Worm (Caenorhabditis elegans): ENCODE results near the gene str-214.
"Not testable (repeated sequence)": the region's sequence is repeated elsewhere in the genome, so short reads cannot be mapped to it uniquely, and the experiment has no call there.

The str-214 gene

ce11 chrV:16338287-16339092 is 23.4 kb downstream of the str-214 start, which contains the start of gene slc-9B.2 (continued):
- TF ChIP-seq nhr-90 (tag; optimal IDR thresholded peaks at IDR 0.05): peak; percentile 41
- TF ChIP-seq ztf-25 (GFP tag; IDR thresholded peaks at IDR 0.05): 0 out of 2 replicates have a peak, but pooled peaks have one; percentile 40
- TF ChIP-seq ceh-100 (GFP tag; IDR thresholded peaks at IDR 0.05): peak; percentile 10; the same call in 1 of the 2 replicates
- TF ChIP-seq ceh-40 (GFP tag; IDR thresholded peaks at IDR 0.05): peak; percentile 34; the same call in 1 of the 2 replicates
- TF ChIP-seq snpc-1.1 (tag; optimal IDR thresholded peaks at IDR 0.05; ENCODE audit: insufficient read depth): peak; percentile 18
- TF ChIP-seq zim-3 (tag; optimal IDR thresholded peaks at IDR 0.05): peak; percentile 53
- peak; percentile 23 for TF ChIP-seq chd-7 (tag; optimal IDR thresholded peaks at IDR 0.05)

- TF ChIP-seq dox-1 (GFP tag; IDR thresholded peaks at IDR 0.05) (0 out of 2 replicates have a peak, but pooled peaks have one; percentile 35), ztf-25 (GFP tag; IDR thresholded peaks at IDR 0.05) (0 out of 2 replicates have a peak, but pooled peaks have one; percentile 2), hmg-1.2 (GFP tag; IDR thresholded peaks at IDR 0.05) (peak; percentile 33; the same call in 1 of the 2 replicates), hsf-1 (GFP tag; IDR thresholded peaks at IDR 0.05) (0 out of 2 replicates have a peak, but pooled peaks have one; percentile 12), ztf-18 (tag; optimal IDR thresholded peaks at IDR 0.05) (peak; percentile 34), tbp1 (GFP tag; optimal IDR thresholded peaks at IDR 0.05) (peak; percentile 82), cebp-2 (GFP tag; IDR thresholded peaks at IDR 0.05) (0 out of 2 replicates have a peak, but pooled peaks have one; percentile 64), egrh-3 (GFP tag; IDR thresholded peaks at IDR 0.05) (0 out of 2 replicates have a peak, but pooled peaks have one; percentile 17), mcd-1 (GFP tag; IDR thresholded peaks at IDR 0.05) (0 out of 2 replicates have a peak, but pooled peaks have one; percentile 40), B0261.1 (tag; optimal IDR thresholded peaks at IDR 0.05) (peak; percentile 67), rpc-1 (optimal IDR thresholded peaks at IDR 0.05) (peak; percentile 54), rpc-1 (tag; optimal IDR thresholded peaks at IDR 0.05) (peak; percentile 72), F49E8.2 (tag; optimal IDR thresholded peaks at IDR 0.05; ENCODE audit: insufficient read depth) (peak; percentile 0), pbrm-1 (GFP tag; IDR thresholded peaks at IDR 0.05) (0 out of 2 replicates have a peak, but pooled peaks have one; percentile 43), lin-26 (GFP tag; IDR thresholded peaks at IDR 0.05) (peak; percentile 36; the same call in 1 of the 2 replicates), nhr-90 (tag; optimal IDR thresholded peaks at IDR 0.05) (peak; percentile 10), snpc-4 (tag; optimal IDR thresholded peaks at IDR 0.05) (peak in 2 of 4 experiments; percentile 77 to 81), die-1 (tag; optimal IDR thresholded peaks at IDR 0.05) (peak; percentile 13), D2030.7 (GFP tag; IDR thresholded peaks at IDR 0.05) (0 out of 2 replicates have a peak, but pooled peaks have one; percentile 34), madf-10 (tag; optimal IDR thresholded peaks at IDR 0.05) (peak; percentile 10)
- TF ChIP-seq snpc-4 (GFP tag; optimal IDR thresholded peaks at IDR 0.05): not testable (repeated sequence)
Measured at ce11 chrV:16341497-16342257, 26.6 kb downstream of the str-214 start.

- TF ChIP-seq madf-10 (tag; optimal IDR thresholded peaks at IDR 0.05): no peak
- no peak for TF ChIP-seq lin-26 (GFP tag; IDR thresholded peaks at IDR 0.05)
- TF ChIP-seq nhr-80 (tag; optimal IDR thresholded peaks at IDR 0.05): peak; percentile 24
- TF ChIP-seq ceh-40 (GFP tag; IDR thresholded peaks at IDR 0.05): no peak
- no peak for TF ChIP-seq egrh-3 (GFP tag; IDR thresholded peaks at IDR 0.05)
- no peak for TF ChIP-seq T07F8.4 (tag; optimal IDR thresholded peaks at IDR 0.05)
Measured at ce11 chrV:16342258-16342618, 27.1 kb downstream of the str-214 start, which contains the start of gene nhr-193. Gene nhr-193, plus strand, starts transcription at chrV:16342308.

DNA sequence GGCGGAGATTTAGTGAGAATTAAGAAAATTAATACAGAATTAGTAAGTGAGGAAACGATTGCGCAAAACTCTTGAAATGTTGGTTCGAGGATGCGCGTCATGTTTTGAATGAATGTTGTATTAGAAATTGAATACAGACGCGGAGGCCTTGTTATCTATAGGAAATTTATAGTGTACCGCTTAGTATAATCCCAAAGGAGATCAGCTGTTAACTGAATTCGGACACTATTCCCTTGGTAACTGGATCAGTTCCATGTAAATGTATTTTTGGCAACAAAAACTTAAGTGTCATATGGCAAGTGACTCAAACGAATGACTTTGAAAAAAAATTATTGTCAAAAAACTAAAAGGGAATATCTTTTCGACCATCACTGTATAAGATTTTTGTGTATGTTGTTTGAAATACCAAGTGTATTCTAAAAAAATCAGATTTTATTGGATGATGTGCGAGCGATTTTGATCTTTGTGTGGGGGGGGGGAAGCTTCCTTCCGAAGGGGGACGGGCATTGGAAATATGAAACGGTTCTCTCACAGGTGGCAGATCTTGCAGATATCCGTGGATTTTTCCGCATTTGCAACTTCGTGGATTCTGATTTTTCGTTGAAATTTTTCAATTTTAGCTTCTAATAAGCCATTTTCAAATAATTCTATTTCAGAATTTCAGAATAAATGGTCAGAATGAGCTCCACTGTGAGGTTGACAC is 31.5 kb downstream of the str-214 start, which contains the start of the genes W08G11.5 and W08G11.1:
Gene W08G11.5 (minus strand): TSS at position 101 of the 703 bp plus-strand sequence.
Gene W08G11.1 (plus strand): TSS at position 653 of the 703 bp plus-strand sequence.
- TF ChIP-seq nfya-2 (GFP tag; IDR thresholded peaks at IDR 0.05): no peak
- TF ChIP-seq athp-1 (tag; optimal IDR thresholded peaks at IDR 0.05): no peak
- TF ChIP-seq hlh-12 (tag; optimal IDR thresholded peaks at IDR 0.05): no peak
- TF ChIP-seq ceh-100 (GFP tag; IDR thresholded peaks at IDR 0.05): no peak
- no peak for TF ChIP-seq madf-8 (GFP tag; conservative IDR thresholded peaks at IDR 0.05)
- no peak for TF ChIP-seq lin-35 (GFP tag; optimal IDR thresholded peaks at IDR 0.05)
- TF ChIP-seq F33H1.4 (GFP tag; IDR thresholded peaks at IDR 0.05): no peak
